Worm (Caenorhabditis elegans) whole organism, L4/young adult: ENCODE data around the gene apy-1.

Experiments
- W03F9.2 ChIP-seq: fragments of 150-350 bp; optimal IDR thresholded peaks from 2 replicates; lab custom pipeline; 2014; ENCODE audit warnings: missing biosample characterization, missing genetic modification characterization
- him-1 ChIP-seq: sonication (generic microtip); optimal IDR thresholded peaks from 2 replicates; lab custom pipeline; 2016; ENCODE audit warnings: missing genotype, missing genetic modification reagents, missing genetic modification characterization, missing compliant biosample characterization

DNA sequence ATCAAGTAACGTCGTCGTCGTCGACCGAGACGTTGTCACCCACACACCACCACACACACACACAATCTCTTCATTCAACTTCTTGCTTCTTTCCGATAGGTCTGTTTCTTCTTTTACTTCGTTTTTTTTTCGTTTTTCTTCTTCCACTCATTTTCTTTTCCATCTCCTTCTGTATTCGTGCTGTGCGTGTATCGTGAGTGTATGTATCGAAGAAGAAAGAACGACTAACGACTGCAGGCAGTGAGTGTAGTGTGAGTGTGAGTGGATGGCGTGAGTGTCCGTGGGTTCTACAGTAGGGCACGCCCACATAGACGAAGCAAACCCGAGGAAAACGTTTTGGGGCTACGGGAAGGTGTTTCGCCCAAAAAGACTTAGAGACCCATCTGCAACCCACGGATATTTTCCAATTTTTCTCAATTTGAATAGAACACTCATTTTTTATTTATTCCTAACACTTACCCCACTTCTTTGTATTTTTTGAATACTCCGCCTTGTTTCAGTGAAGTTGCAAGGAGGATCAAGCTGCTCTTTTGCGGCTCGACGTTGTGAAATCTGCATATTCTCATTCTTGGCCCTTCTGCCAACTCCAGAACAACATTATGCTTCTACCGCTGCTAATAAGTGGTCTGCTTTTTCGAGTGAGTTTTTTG lies 16.2 kb upstream of the apy-1 start, which contains the start of gene adt-2:
- TF ChIP-seq W03F9.2 (tag; lab: Kevin White, UChicago) (no peak), him-1 (no peak)
